Worm (Caenorhabditis elegans) whole organism, L4/young adult: Measurements from ENCODE around the gene srw-60.

Experiments used
- W03F9.2 ChIP-seq: fragments of 150-350 bp; optimal IDR thresholded peaks from 2 replicates; lab custom pipeline; 2014; ENCODE audit warnings: missing biosample characterization, missing genetic modification characterization
- dao-5 ChIP-seq: sonication (generic microtip); optimal IDR thresholded peaks from 2 replicates; lab custom pipeline; 2016; ENCODE audit warnings: missing genotype, missing genetic modification characterization, moderate library complexity, missing compliant biosample characterization
- him-1 ChIP-seq: sonication (generic microtip); optimal IDR thresholded peaks from 2 replicates; lab custom pipeline; 2016; ENCODE audit warnings: missing genotype, missing genetic modification reagents, missing genetic modification characterization, missing compliant biosample characterization

ce11 chrII:2991555-2992083 lies 33.2 kb downstream of the srw-60 start, which contains the start of gene K08A2.2:
- no peak for TF ChIP-seq him-1 (tag; lab: Kevin White, UChicago)
- TF ChIP-seq dao-5 (tag; lab: Kevin White, UChicago): no peak
- no peak for TF ChIP-seq W03F9.2 (tag; lab: Kevin White, UChicago)
